Worm (Caenorhabditis elegans) whole organism, L2 larva: ENCODE results near the gene glrx-22.

Source experiments
- C34F6.9 ChIP-seq: fragments of 150-350 bp; optimal IDR thresholded peaks from 2 replicates; lab custom pipeline; 2014; ENCODE audit warnings: missing biosample characterization, missing genetic modification characterization
- F13H6.1 ChIP-seq: sonication (generic microtip); optimal IDR thresholded peaks from 2 replicates; lab custom pipeline; 2016; ENCODE audit warnings: missing genetic modification characterization, missing compliant biosample characterization
- R02D3.7 ChIP-seq: fragments of 150-350 bp; optimal IDR thresholded peaks from 2 replicates; lab custom pipeline; 2014; ENCODE audit warnings: missing biosample characterization, missing genetic modification characterization
- Y55F3AM.14 ChIP-seq: fragments of 200-800 bp; sonication (Bioruptor generic); optimal IDR thresholded peaks from 2 replicates; lab custom pipeline; 2018; ENCODE audit warnings: mild to moderate bottlenecking, missing genetic modification characterization, missing compliant biosample characterization
- alr-1 ChIP-seq: fragments of 150-350 bp; optimal IDR thresholded peaks from 2 replicates; lab custom pipeline; 2014; ENCODE audit warnings: missing biosample characterization, missing genetic modification characterization
- aly-2 ChIP-seq: fragments of 150-350 bp; optimal IDR thresholded peaks from 2 replicates; lab custom pipeline; 2014; ENCODE audit warnings: missing biosample characterization, missing genetic modification characterization
- ama-1 ChIP-seq: fragments of 150-350 bp; optimal IDR thresholded peaks from 2 replicates; lab custom pipeline; 2018; ENCODE audit warnings: inconsistent platforms
- blmp-1 ChIP-seq: sonication (generic microtip); optimal IDR thresholded peaks from 2 replicates; lab custom pipeline; 2017; ENCODE audit warnings: missing genetic modification characterization, mild to moderate bottlenecking, missing compliant biosample characterization, antibody characterized with exemption, moderate library complexity; ENCODE audit not compliant: insufficient read depth
- ceh-16 ChIP-seq: fragments of 150-350 bp; optimal IDR thresholded peaks from 2 replicates; lab custom pipeline; 2014; ENCODE audit warnings: missing biosample characterization, missing genetic modification characterization
- ceh-82 ChIP-seq: fragments of 150-350 bp; optimal IDR thresholded peaks from 2 replicates; lab custom pipeline; 2014; ENCODE audit warnings: missing biosample characterization, missing genetic modification characterization
- crh-2 ChIP-seq: sonication (generic microtip); optimal IDR thresholded peaks from 2 replicates; lab custom pipeline; 2017; ENCODE audit warnings: missing biosample characterization, missing genetic modification characterization
- egl-27 ChIP-seq: sonication (generic microtip); optimal IDR thresholded peaks from 3 replicates; lab custom pipeline; 2017; ENCODE audit warnings: missing biosample characterization, missing genetic modification reagents, missing genetic modification characterization
- elt-1 ChIP-seq: fragments of 150-350 bp; optimal IDR thresholded peaks from 2 replicates; lab custom pipeline; 2014; ENCODE audit warnings: missing biosample characterization, missing genetic modification characterization
- lin-11 ChIP-seq: fragments of 150-350 bp; sonication (generic microtip); optimal IDR thresholded peaks from 2 replicates; lab custom pipeline; 2014; ENCODE audit warnings: missing biosample characterization, missing genetic modification characterization, inconsistent platforms, mixed read lengths
- lin-13 ChIP-seq: fragments of 150-350 bp; optimal IDR thresholded peaks from 2 replicates; lab custom pipeline; 2014; ENCODE audit warnings: missing biosample characterization, missing genetic modification reagents, missing genetic modification characterization
- lin-39 ChIP-seq: fragments of 150-350 bp; optimal IDR thresholded peaks from 2 replicates; lab custom pipeline; 2014; ENCODE audit warnings: missing biosample characterization, missing genetic modification reagents, missing genetic modification characterization
- lsy-2 ChIP-seq, 2 experiments: fragments of 150-350 bp in 1 of 2; sonication (generic microtip) in 1 of 2; optimal IDR thresholded peaks; 2 replicates each; lab custom pipeline; 2014 to 2017; ENCODE audit warnings: missing biosample characterization in 2 of 2, missing genetic modification characterization in 2 of 2
- mdl-1 ChIP-seq, 2 experiments: fragments of 150-350 bp in 1 of 2; sonication (generic microtip) in 1 of 2; optimal IDR thresholded peaks; 2 replicates each; lab custom pipeline; 2017; ENCODE audit warnings: missing biosample characterization in 2 of 2, missing genetic modification characterization in 2 of 2
- nhr-10 ChIP-seq: sonication (generic microtip); optimal IDR thresholded peaks from 2 replicates; lab custom pipeline; 2017; ENCODE audit warnings: missing biosample characterization, missing genetic modification characterization
- nhr-12 ChIP-seq: fragments of 150-350 bp; optimal IDR thresholded peaks from 2 replicates; lab custom pipeline; 2014; ENCODE audit warnings: missing biosample characterization, missing genetic modification characterization
- nhr-129 ChIP-seq: fragments of 150-350 bp; optimal IDR thresholded peaks from 2 replicates; lab custom pipeline; 2014; ENCODE audit warnings: missing biosample characterization, missing genetic modification characterization
- nhr-21 ChIP-seq: fragments of 150-350 bp; optimal IDR thresholded peaks from 2 replicates; lab custom pipeline; 2014; ENCODE audit warnings: missing biosample characterization, missing genetic modification characterization
- nhr-237 ChIP-seq: fragments of 150-350 bp; optimal IDR thresholded peaks from 2 replicates; lab custom pipeline; 2014; ENCODE audit warnings: missing biosample characterization, missing genetic modification characterization
- nhr-77 ChIP-seq: fragments of 150-350 bp; optimal IDR thresholded peaks from 2 replicates; lab custom pipeline; 2014; ENCODE audit warnings: missing biosample characterization, missing genetic modification characterization
- sem-4 ChIP-seq: fragments of 150-350 bp; optimal IDR thresholded peaks from 2 replicates; lab custom pipeline; 2014; ENCODE audit warnings: missing biosample characterization, missing genetic modification reagents, missing genetic modification characterization
- skn-1 ChIP-seq: sonication (generic microtip); optimal IDR thresholded peaks from 2 replicates; lab custom pipeline; 2017; ENCODE audit warnings: missing biosample characterization, missing genetic modification characterization
- sma-9 ChIP-seq, 2 experiments: fragments of 150-350 bp in 1 of 2; sonication (generic microtip) in 1 of 2; optimal IDR thresholded peaks; 2 replicates each; lab custom pipeline; 2014 to 2016; ENCODE audit warnings: missing genetic modification characterization in 2 of 2, mild to moderate bottlenecking in 1 of 2, missing biosample characterization in 1 of 2, missing compliant biosample characterization in 1 of 2, missing genetic modification reagents in 1 of 2, moderate library complexity in 1 of 2
- snpc-4 ChIP-seq: fragments of 150-350 bp; optimal IDR thresholded peaks from 2 replicates; lab custom pipeline; 2014; ENCODE audit warnings: missing biosample characterization, missing genetic modification characterization
- unc-39 ChIP-seq: fragments of 150-350 bp; optimal IDR thresholded peaks from 2 replicates; lab custom pipeline; 2014; ENCODE audit warnings: missing biosample characterization, missing genetic modification characterization
- unc-55 ChIP-seq: fragments of 150-350 bp; sonication (generic microtip); optimal IDR thresholded peaks from 3 replicates; lab custom pipeline; 2014; ENCODE audit warnings: missing biosample characterization, missing genetic modification reagents, missing genetic modification characterization
- unc-62 ChIP-seq: fragments of 150-350 bp; optimal IDR thresholded peaks from 2 replicates; lab custom pipeline; 2014; ENCODE audit warnings: missing biosample characterization, missing genetic modification reagents, missing genetic modification characterization
- zag-1 ChIP-seq: fragments of 150-350 bp; optimal IDR thresholded peaks from 2 replicates; lab custom pipeline; 2014; ENCODE audit warnings: missing biosample characterization, missing genetic modification characterization
- ztf-11 ChIP-seq: sonication (generic microtip); optimal IDR thresholded peaks from 2 replicates; lab custom pipeline; 2017; ENCODE audit warnings: missing biosample characterization, missing genetic modification characterization
- ztf-4 ChIP-seq: fragments of 150-350 bp; optimal IDR thresholded peaks from 2 replicates; lab custom pipeline; 2014; ENCODE audit warnings: missing biosample characterization, missing genetic modification characterization

The glrx-22 gene

ce11 chrIV:8189667-8190066 lies 11.4 kb downstream of the glrx-22 start:
- TF ChIP-seq ceh-16 (tag; lab: Kevin White, UChicago), result no peak
- no peak for TF ChIP-seq lsy-2 (tag; optimal IDR thresholded peaks at IDR 0.05; lab: Kevin White, UChicago)
- TF ChIP-seq unc-39 (tag; lab: Kevin White, UChicago), result no peak
- TF ChIP-seq ama-1 (lab: Kevin White, UChicago), result no peak
- no peak for TF ChIP-seq snpc-4 (tag; lab: Kevin White, UChicago)
- no peak for TF ChIP-seq crh-2
- TF ChIP-seq sma-9 (GFP tag; optimal IDR thresholded peaks at IDR 0.05; lab: Kevin White, UChicago), result no peak
- TF ChIP-seq sma-9 (tag; optimal IDR thresholded peaks at IDR 0.05; lab: Kevin White, UChicago), result no peak
- no peak for TF ChIP-seq nhr-10 (tag; lab: Kevin White, UChicago)
- no peak for TF ChIP-seq nhr-237 (tag; lab: Kevin White, UChicago)
- TF ChIP-seq sem-4 (tag; lab: Kevin White, UChicago), result no peak

ce11 chrIV:8188421-8189112 lies 12.5 kb downstream of the glrx-22 start:
- TF ChIP-seq lin-11 (tag; lab: Kevin White, UChicago) (no peak), skn-1 (no peak), nhr-12 (tag; lab: Kevin White, UChicago) (no peak), nhr-237 (tag; lab: Kevin White, UChicago) (no peak)

- TF ChIP-seq alr-1 (tag; lab: Kevin White, UChicago), result peak; percentile 32
- no peak for TF ChIP-seq aly-2 (tag; lab: Kevin White, UChicago)
- peak; percentile 66 for TF ChIP-seq unc-55
- peak; percentile 71 for TF ChIP-seq F13H6.1
- TF ChIP-seq lin-13 (GFP tag; lab: Kevin White, UChicago), result peak; percentile 14
- peak; percentile 51 for TF ChIP-seq sem-4 (tag; lab: Kevin White, UChicago)
- TF ChIP-seq zag-1 (tag; lab: Kevin White, UChicago), result peak; percentile 28
- no peak for TF ChIP-seq ceh-16 (tag; lab: Kevin White, UChicago)
- no peak for TF ChIP-seq ceh-82 (tag; lab: Kevin White, UChicago)
- peak; percentile 39 for TF ChIP-seq crh-2
- peak; percentile 42 for TF ChIP-seq Y55F3AM.14 (GFP tag; lab: Kevin White, UChicago)
- peak; percentile 83 for TF ChIP-seq lin-11 (tag; lab: Kevin White, UChicago)
- TF ChIP-seq nhr-129 (tag; lab: Kevin White, UChicago), result peak; percentile 65
- peak in 1 of 2 experiments; percentile 44 for TF ChIP-seq lsy-2 (tag; optimal IDR thresholded peaks at IDR 0.05; lab: Kevin White, UChicago)
- TF ChIP-seq mdl-1 (tag; optimal IDR thresholded peaks at IDR 0.05; lab: Kevin White, UChicago), result peak in 1 of 2 experiments; percentile 7
- TF ChIP-seq C34F6.9 (tag; lab: Kevin White, UChicago), result peak; percentile 73
- no peak for TF ChIP-seq blmp-1 (tag; lab: Kevin White, UChicago)
- no peak for TF ChIP-seq nhr-77 (tag; lab: Kevin White, UChicago)
- TF ChIP-seq sma-9 (GFP tag; optimal IDR thresholded peaks at IDR 0.05; lab: Kevin White, UChicago), result peak; percentile 61
- no peak for TF ChIP-seq sma-9 (tag; optimal IDR thresholded peaks at IDR 0.05; lab: Kevin White, UChicago)
- TF ChIP-seq, all 48 proteins: peak for 14
Measured at ce11 chrIV:8183313-8183712, 17.7 kb downstream of the glrx-22 start.

- TF ChIP-seq snpc-4 (tag; lab: Kevin White, UChicago), result no peak
- no peak for TF ChIP-seq egl-27 (tag; lab: Kevin White, UChicago)
- no peak for TF ChIP-seq mdl-1 (tag; optimal IDR thresholded peaks at IDR 0.05; lab: Kevin White, UChicago)
- TF ChIP-seq R02D3.7 (tag; lab: Kevin White, UChicago), result no peak
- no peak for TF ChIP-seq Y55F3AM.14 (GFP tag; lab: Kevin White, UChicago)
- TF ChIP-seq elt-1 (tag; lab: Kevin White, UChicago), result no peak
- TF ChIP-seq crh-2, result no peak
- TF ChIP-seq nhr-10 (tag; lab: Kevin White, UChicago), result no peak
- no peak for TF ChIP-seq nhr-77 (tag; lab: Kevin White, UChicago)
- no peak for TF ChIP-seq lin-11 (tag; lab: Kevin White, UChicago)
- TF ChIP-seq nhr-129 (tag; lab: Kevin White, UChicago), result no peak
- TF ChIP-seq, all 48 proteins: peak for 0
Measured at ce11 chrIV:8182566-8182965, 18.5 kb downstream of the glrx-22 start.

ce11 chrIV:8181404-8181803 lies 19.6 kb downstream of the glrx-22 start:
- no peak for TF ChIP-seq unc-55
- TF ChIP-seq ceh-16 (tag; lab: Kevin White, UChicago), result no peak
- TF ChIP-seq lin-13 (GFP tag; lab: Kevin White, UChicago), result no peak
- no peak for TF ChIP-seq egl-27 (tag; lab: Kevin White, UChicago)
- no peak for TF ChIP-seq lin-39 (tag; lab: Kevin White, UChicago)
- no peak for TF ChIP-seq R02D3.7 (tag; lab: Kevin White, UChicago)
- no peak for TF ChIP-seq unc-62
- no peak for TF ChIP-seq ztf-4 (tag; lab: Kevin White, UChicago)
- TF ChIP-seq nhr-77 (tag; lab: Kevin White, UChicago), result no peak
- TF ChIP-seq ztf-11 (tag; lab: Kevin White, UChicago), result no peak
- TF ChIP-seq sem-4 (tag; lab: Kevin White, UChicago), result no peak
- no peak for TF ChIP-seq nhr-21 (tag; lab: Kevin White, UChicago)
- no peak for TF ChIP-seq elt-1 (tag; lab: Kevin White, UChicago)
